Fruit fly (Drosophila melanogaster) S2 (cell line): ENCODE results near the gene CG43702.

ENCODE experiments used
- CG8478 ChIP-seq: fragments of >200 bp; optimal IDR thresholded peaks from 2 replicates; lab custom pipeline; 2018
- CTCF ChIP-seq, 2 experiments: fragments of >200 bp; optimal IDR thresholded peaks; 2 replicates each; lab custom pipeline; 2018

Gene CG43702

dm6 chr3L:21270480-21270879 lies 28.0 kb upstream of the CG43702 start, which contains the start of gene CG9389:
Gene CG9389, minus strand, starts transcription at chr3L:21270580.
- TF ChIP-seq CTCF (optimal IDR thresholded peaks at IDR 0.05; lab: Kevin White, UChicago) (no peak), CG8478 (no peak)

dm6 chr3L:21273504-21273903 lies 25.0 kb upstream of the CG43702 start:
- TF ChIP-seq CTCF (optimal IDR thresholded peaks at IDR 0.05; lab: Kevin White, UChicago) (no peak), CG8478 (no peak)

DNA sequence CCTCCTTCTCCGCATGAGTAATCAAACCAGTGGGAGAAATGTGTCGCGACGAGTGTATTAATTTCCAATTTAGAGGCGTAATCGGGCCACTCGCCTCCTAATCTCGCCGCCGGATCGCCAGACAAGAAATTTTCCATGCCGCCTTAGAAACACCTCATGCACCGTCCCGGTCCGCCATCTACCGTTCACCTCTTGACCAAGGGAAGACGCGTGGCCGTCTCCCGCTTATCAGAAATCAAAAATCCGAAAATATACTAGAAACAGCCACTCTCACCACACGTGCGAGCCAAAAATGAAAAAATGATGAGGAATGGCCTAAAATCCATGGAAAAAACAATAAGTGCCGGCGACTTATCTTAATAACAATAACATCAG lies 22.6 kb upstream of the CG43702 start:
- TF ChIP-seq CG8478, result no peak
- TF ChIP-seq CTCF (optimal IDR thresholded peaks at IDR 0.05; lab: Kevin White, UChicago), result peak; percentile 21 to 29

DNA sequence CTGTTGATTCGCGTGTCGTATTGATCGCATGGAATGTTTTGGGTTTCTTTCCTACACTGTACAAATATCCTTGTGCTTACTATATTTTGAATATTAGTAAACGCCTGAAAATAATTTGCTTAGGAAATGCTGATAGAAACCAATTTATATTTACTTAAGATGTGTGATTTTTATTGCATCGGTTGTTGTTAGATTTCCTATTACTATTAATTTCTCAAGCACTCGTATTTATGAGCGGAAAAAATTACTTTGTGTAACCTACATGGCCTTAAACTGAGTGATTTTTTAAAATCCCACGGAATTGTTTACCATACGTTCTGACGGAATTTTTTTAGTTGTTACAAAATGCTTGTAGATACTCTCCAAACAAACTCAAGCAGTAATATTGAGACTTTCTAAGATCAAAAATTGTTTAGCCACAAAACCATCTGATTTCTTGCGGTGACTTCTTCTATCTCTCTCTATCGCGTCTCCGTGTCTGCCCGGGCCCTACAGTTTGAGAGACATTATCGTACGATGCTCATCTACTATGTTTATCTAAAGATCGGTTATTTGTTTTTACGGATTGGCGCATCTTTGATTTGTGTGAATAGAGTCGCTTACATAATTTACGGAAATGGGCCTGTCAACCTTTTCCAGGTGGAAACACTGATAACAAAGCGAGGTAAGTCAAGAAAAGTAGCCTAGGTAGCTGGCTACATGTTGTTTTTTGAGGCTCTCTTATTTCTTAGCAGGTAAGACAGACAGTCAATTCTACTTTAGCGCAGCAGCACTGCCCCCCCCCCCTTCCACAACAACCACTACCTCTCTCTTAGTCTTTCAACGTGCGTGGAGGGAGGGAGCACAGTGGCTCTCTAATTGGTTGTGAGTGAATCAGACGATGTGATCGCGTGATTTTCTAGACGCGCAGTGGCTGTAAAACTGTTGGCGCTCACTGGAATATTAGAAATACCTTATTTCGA lies 21.9 kb upstream of the CG43702 start:
- no peak for TF ChIP-seq CG8478
- no peak for TF ChIP-seq CTCF (optimal IDR thresholded peaks at IDR 0.05; lab: Kevin White, UChicago)

- no peak for TF ChIP-seq CG8478
- TF ChIP-seq CTCF (optimal IDR thresholded peaks at IDR 0.05; lab: Kevin White, UChicago), result no peak
Measured at dm6 chr3L:21277897-21278530, 20.5 kb upstream of the CG43702 start.

dm6 chr3L:21279168-21279567 lies 19.3 kb upstream of the CG43702 start:
- TF ChIP-seq CG8478 (no peak), CTCF (optimal IDR thresholded peaks at IDR 0.05; lab: Kevin White, UChicago) (no peak)

- TF ChIP-seq CG8478, result no peak
- TF ChIP-seq CTCF (optimal IDR thresholded peaks at IDR 0.05; lab: Kevin White, UChicago), result no peak
Measured at dm6 chr3L:21279876-21280566, 18.5 kb upstream of the CG43702 start, which contains the start of gene AcCoAS. Gene AcCoAS, minus strand, starts transcription at chr3L:21280243.

- no peak for TF ChIP-seq CG8478
- peak in 1 of 2 experiments; percentile 18 for TF ChIP-seq CTCF (optimal IDR thresholded peaks at IDR 0.05; lab: Kevin White, UChicago)
Measured at dm6 chr3L:21280996-21281691, 17.3 kb upstream of the CG43702 start, which contains the start of gene ppl. Gene ppl, minus strand, starts transcription at chr3L:21281506.

- TF ChIP-seq CTCF (optimal IDR thresholded peaks at IDR 0.05; lab: Kevin White, UChicago) (no peak), CG8478 (no peak)
Measured at dm6 chr3L:21281706-21282105, 16.8 kb upstream of the CG43702 start.

DNA sequence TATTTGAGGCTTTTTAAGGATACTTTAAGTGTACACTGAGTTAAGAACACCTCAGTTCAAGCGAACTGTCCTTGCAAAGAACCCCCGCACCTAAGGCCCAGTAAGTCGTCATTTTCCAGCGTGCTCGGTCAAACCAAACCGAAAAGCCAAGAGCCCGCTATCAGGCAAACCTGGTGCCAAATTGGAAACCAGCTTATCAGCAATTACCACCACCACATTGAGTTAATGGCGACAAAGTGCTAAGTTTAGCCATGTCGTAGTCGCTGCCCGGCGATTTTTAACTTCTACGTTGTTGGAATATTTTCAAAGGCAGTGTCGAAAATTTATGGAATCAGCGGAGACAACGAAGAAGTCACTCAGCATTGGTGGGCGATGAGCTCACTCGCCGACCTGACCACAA lies 15.7 kb upstream of the CG43702 start:
- TF ChIP-seq CG8478 (no peak), CTCF (optimal IDR thresholded peaks at IDR 0.05; lab: Kevin White, UChicago) (no peak)

DNA sequence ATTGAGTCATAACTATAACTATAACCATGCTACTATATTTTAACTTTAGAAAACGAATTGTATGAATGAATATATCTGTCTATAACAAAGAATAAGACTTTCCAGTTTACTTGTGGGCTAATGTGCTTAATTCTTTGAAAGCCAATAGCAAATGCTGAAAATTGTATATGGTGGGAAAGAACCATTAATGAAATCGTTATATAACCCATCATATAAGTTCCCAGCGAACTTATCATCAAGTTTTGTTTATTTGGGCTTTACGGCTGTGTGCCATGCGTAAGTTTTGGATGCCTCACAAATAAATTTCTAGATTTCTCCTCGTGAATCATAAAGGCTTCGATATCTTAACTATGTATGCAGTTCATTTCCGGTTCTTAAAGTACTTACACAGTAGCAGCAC lies 14.7 kb upstream of the CG43702 start:
- TF ChIP-seq CG8478, result no peak

DNA sequence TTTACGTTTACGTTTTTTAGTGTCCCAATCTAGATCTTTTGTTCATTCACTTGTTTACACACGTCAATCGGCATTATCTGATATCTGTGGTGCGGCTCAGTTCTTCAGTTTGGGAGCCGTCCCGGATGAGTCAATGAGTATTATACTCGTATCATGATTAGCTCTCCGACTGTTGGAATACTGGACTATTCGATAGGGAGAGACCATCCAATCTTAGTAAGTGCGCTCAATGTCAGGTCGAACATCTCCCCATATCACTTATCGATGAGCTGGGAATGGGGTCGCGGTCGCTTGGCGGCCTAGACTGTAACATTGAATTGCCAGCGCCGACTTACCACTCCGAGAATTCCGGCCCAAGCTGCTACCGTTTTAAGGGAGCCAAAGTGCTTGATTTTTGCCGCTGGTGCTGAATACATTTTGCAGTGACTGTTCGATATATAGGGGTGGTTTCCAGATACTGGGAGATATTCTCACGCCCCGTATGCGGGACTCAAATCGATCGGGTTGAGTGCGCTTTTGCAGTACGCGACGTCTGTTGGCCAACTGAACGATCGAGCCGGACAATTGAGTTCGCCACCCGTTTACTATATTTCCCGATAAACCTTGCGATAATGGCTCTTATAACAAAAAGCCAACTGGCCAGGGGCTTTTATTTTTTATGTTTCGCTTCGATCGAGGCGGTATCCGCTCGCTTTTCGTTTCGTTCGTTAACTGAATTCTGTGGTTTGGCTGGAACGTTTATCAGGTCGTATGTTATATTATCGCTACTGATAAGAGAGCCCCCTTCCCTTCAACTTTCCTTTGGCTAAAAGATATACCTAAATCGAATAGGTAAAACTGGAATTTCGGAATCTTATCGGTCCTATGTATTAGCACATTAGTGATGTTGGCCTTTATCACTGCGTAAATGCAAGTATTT lies 13.5 kb upstream of the CG43702 start:
- TF ChIP-seq CG8478, result no peak
- no peak for TF ChIP-seq CTCF (optimal IDR thresholded peaks at IDR 0.05; lab: Kevin White, UChicago)

dm6 chr3L:21285639-21286338 lies 12.7 kb upstream of the CG43702 start, which contains the start of the genes CG12974 and pzg:
Gene CG12974, minus strand, starts transcription at chr3L:21285962.
Gene pzg, plus strand, starts transcription at chr3L:21286099.
- TF ChIP-seq CG8478 (no peak), CTCF (optimal IDR thresholded peaks at IDR 0.05; lab: Kevin White, UChicago) (peak; percentile 88 to 90)
